Worm (Caenorhabditis elegans): ENCODE measurements around the gene cbp-3.

The cbp-3 gene

ce11 chrIII:9973765-9974164 lies 60.0 kb downstream of the cbp-3 start, which contains the start of gene R10E12.2:
Gene R10E12.2 (minus strand): TSS chrIII:9973865.
- no peak for TF ChIP-seq hmbx-1 (tag; optimal IDR thresholded peaks at IDR 0.05)
- TF ChIP-seq ceh-13 (GFP tag; optimal IDR thresholded peaks at IDR 0.05), result no peak
- no peak for TF ChIP-seq sea-1 (GFP tag; conservative IDR thresholded peaks at IDR 0.05)
- TF ChIP-seq tbx-11 (GFP tag; IDR thresholded peaks at IDR 0.05), result no peak
